Worm (Caenorhabditis elegans) whole organism, L1 larva: ENCODE data around the gene ctl-1.
"Not testable (repeated sequence)": the region's sequence is repeated elsewhere in the genome, so short reads cannot be mapped to it uniquely, and the experiment has no call there.

ENCODE experiments used
- C04F5.9 ChIP-seq: sonication (generic microtip); optimal IDR thresholded peaks from 2 replicates; lab custom pipeline; 2016; ENCODE audit warnings: missing genetic modification characterization, missing compliant biosample characterization
- C16A3.4 ChIP-seq: fragments of 150-350 bp; optimal IDR thresholded peaks from 2 replicates; lab custom pipeline; 2014; ENCODE audit warnings: missing biosample characterization, missing genetic modification characterization
- Y116A8C.19 ChIP-seq: sonication (generic microtip); optimal IDR thresholded peaks from 2 replicates; lab custom pipeline; 2016; ENCODE audit warnings: missing compliant biosample characterization, missing genetic modification characterization, borderline replicate concordance
- aha-1 ChIP-seq: fragments of 150-350 bp; optimal IDR thresholded peaks from 2 replicates; lab custom pipeline; 2014; ENCODE audit warnings: missing biosample characterization, missing genetic modification characterization
- alr-1 ChIP-seq: fragments of 200-800 bp; sonication (Bioruptor generic); optimal IDR thresholded peaks from 2 replicates; lab custom pipeline; 2018; ENCODE audit warnings: borderline replicate concordance, mild to moderate bottlenecking, missing genetic modification characterization, missing compliant biosample characterization
- aly-2 ChIP-seq: fragments of 150-350 bp; optimal IDR thresholded peaks from 2 replicates; lab custom pipeline; 2014; ENCODE audit warnings: missing biosample characterization, missing genetic modification characterization
- ama-1 ChIP-seq: fragments of 150-350 bp; optimal IDR thresholded peaks from 2 replicates; lab custom pipeline; 2014
- ceh-63 ChIP-seq: fragments of 200-800 bp; sonication (Bioruptor generic); optimal IDR thresholded peaks from 2 replicates; lab custom pipeline; 2018; ENCODE audit warnings: mild to moderate bottlenecking, missing genetic modification characterization, missing compliant biosample characterization
- ceh-8 ChIP-seq: fragments of 200-800 bp; sonication (Bioruptor generic); optimal IDR thresholded peaks from 2 replicates; lab custom pipeline; 2018; ENCODE audit warnings: mild to moderate bottlenecking, missing genetic modification characterization, moderate library complexity, missing compliant biosample characterization
- ceh-82 ChIP-seq, 3 experiments: fragments of 150-350 bp in 1 of 3; sonication (generic microtip) in 2 of 3; optimal IDR thresholded peaks; 2 replicates each; lab custom pipeline; 2014 to 2017; ENCODE audit warnings: missing biosample characterization in 3 of 3, missing genetic modification characterization in 3 of 3
- ceh-90 ChIP-seq: sonication (generic microtip); optimal IDR thresholded peaks from 2 replicates; lab custom pipeline; 2016; ENCODE audit warnings: missing genetic modification characterization, missing compliant biosample characterization
- dpl-1 ChIP-seq, 3 experiments: fragments of 150-350 bp in 2 of 3; sonication (generic microtip) in 1 of 3; optimal IDR thresholded peaks; 2 replicates each; lab custom pipeline; 2014 to 2017; ENCODE audit warnings: missing biosample characterization in 3 of 3, missing genetic modification characterization in 3 of 3, missing genetic modification reagents in 3 of 3
- egl-13 ChIP-seq: sonication (generic microtip); optimal IDR thresholded peaks from 2 replicates; lab custom pipeline; 2016; ENCODE audit warnings: missing genotype, missing genetic modification reagents, missing genetic modification characterization, missing compliant biosample characterization
- elt-2 ChIP-seq: sonication (generic microtip); optimal IDR thresholded peaks from 2 replicates; lab custom pipeline; 2016; ENCODE audit warnings: missing genetic modification characterization, mild to moderate bottlenecking, inconsistent platforms, missing compliant biosample characterization, missing genetic modification reagents
- fkh-10 ChIP-seq: sonication (generic microtip); optimal IDR thresholded peaks from 2 replicates; lab custom pipeline; 2017; ENCODE audit warnings: missing biosample characterization, missing genetic modification reagents, missing genetic modification characterization
- fkh-4 ChIP-seq: sonication (generic microtip); optimal IDR thresholded peaks from 2 replicates; lab custom pipeline; 2016; ENCODE audit warnings: missing compliant biosample characterization, missing genetic modification characterization, borderline replicate concordance
- fkh-8 ChIP-seq: sonication (generic microtip); optimal IDR thresholded peaks from 2 replicates; lab custom pipeline; 2016; ENCODE audit warnings: mild to moderate bottlenecking, missing genetic modification characterization, missing compliant biosample characterization
- hlh-17 ChIP-seq: fragments of 200-800 bp; sonication (Bioruptor generic); optimal IDR thresholded peaks from 2 replicates; lab custom pipeline; 2018; ENCODE audit warnings: missing genetic modification characterization, mild to moderate bottlenecking, missing compliant biosample characterization, moderate library complexity, borderline replicate concordance
- irx-1 ChIP-seq: sonication (generic microtip); optimal IDR thresholded peaks from 2 replicates; lab custom pipeline; 2016; ENCODE audit warnings: missing genetic modification characterization, missing compliant biosample characterization
- isw-1 ChIP-seq: fragments of 200-800 bp; sonication (Bioruptor generic); IDR thresholded peaks from 2 replicates; pipeline ENCODE4 v1.3.6; 2022; ENCODE audit warnings: missing genetic modification characterization, missing compliant biosample characterization
- lin-14 ChIP-seq: fragments of 200-800 bp; sonication (Bioruptor generic); optimal IDR thresholded peaks from 2 replicates; lab custom pipeline; 2018; ENCODE audit warnings: mild to moderate bottlenecking, missing genetic modification characterization, moderate library complexity, missing compliant biosample characterization
- lin-15B ChIP-seq: fragments of 150-350 bp; sonication (generic microtip); optimal IDR thresholded peaks from 3 replicates; lab custom pipeline; 2014; ENCODE audit warnings: missing biosample characterization, missing genetic modification characterization
- lsy-2 ChIP-seq, 2 experiments: fragments of 150-350 bp; optimal IDR thresholded peaks; 2 replicates each; lab custom pipeline; 2014; ENCODE audit warnings: missing biosample characterization in 2 of 2, missing genetic modification characterization in 2 of 2
- mdl-1 ChIP-seq, 2 experiments: fragments of 150-350 bp; optimal IDR thresholded peaks; 2 replicates each; lab custom pipeline; 2014 to 2017; ENCODE audit warnings: missing biosample characterization in 2 of 2, missing genetic modification characterization in 2 of 2, inconsistent platforms in 1 of 2
- nhr-11 ChIP-seq: fragments of 150-350 bp; optimal IDR thresholded peaks from 2 replicates; lab custom pipeline; 2014; ENCODE audit warnings: missing biosample characterization, missing genetic modification characterization
- nhr-20 ChIP-seq: sonication (generic microtip); optimal IDR thresholded peaks from 2 replicates; lab custom pipeline; 2016; ENCODE audit warnings: mild to moderate bottlenecking, missing genetic modification characterization, missing compliant biosample characterization
- nhr-28 ChIP-seq: fragments of 150-350 bp; optimal IDR thresholded peaks from 2 replicates; lab custom pipeline; 2014; ENCODE audit warnings: missing biosample characterization, missing genetic modification characterization
- nhr-71 ChIP-seq: sonication (generic microtip); optimal IDR thresholded peaks from 2 replicates; lab custom pipeline; 2016; ENCODE audit warnings: mild to moderate bottlenecking, missing genetic modification characterization, moderate library complexity, missing compliant biosample characterization
- nhr-76 ChIP-seq: sonication (generic microtip); optimal IDR thresholded peaks from 2 replicates; lab custom pipeline; 2017; ENCODE audit warnings: missing biosample characterization, missing genetic modification characterization
- nhr-77 ChIP-seq: fragments of 150-350 bp; optimal IDR thresholded peaks from 2 replicates; lab custom pipeline; 2014; ENCODE audit warnings: missing biosample characterization, missing genetic modification characterization
- nhr-84 ChIP-seq: sonication (generic microtip); optimal IDR thresholded peaks from 2 replicates; lab custom pipeline; 2017; ENCODE audit warnings: missing biosample characterization, missing genetic modification characterization
- nhr-85 ChIP-seq: sonication (generic microtip); peaks from one replicate; lab custom pipeline; 2016; ENCODE audit warnings: missing genetic modification characterization, inconsistent platforms, missing compliant biosample characterization
- pax-3 ChIP-seq: fragments of 200-800 bp; sonication (Bioruptor generic); optimal IDR thresholded peaks from 2 replicates; lab custom pipeline; 2018; ENCODE audit warnings: mild to moderate bottlenecking, missing genetic modification characterization, moderate library complexity, missing compliant biosample characterization
- rnt-1 ChIP-seq: sonication (generic microtip); optimal IDR thresholded peaks from 2 replicates; lab custom pipeline; 2016; ENCODE audit warnings: mild to moderate bottlenecking, missing genetic modification characterization, moderate library complexity, missing compliant biosample characterization
- snpc-4 ChIP-seq: fragments of 150-350 bp; optimal IDR thresholded peaks from 2 replicates; lab custom pipeline; 2014; ENCODE audit warnings: missing biosample characterization, missing genetic modification characterization
- snu-23 ChIP-seq: sonication (generic microtip); optimal IDR thresholded peaks from 2 replicates; lab custom pipeline; 2016; ENCODE audit warnings: missing genetic modification characterization, missing compliant biosample characterization
- sup-37 ChIP-seq: fragments of 200-800 bp; sonication (Bioruptor generic); optimal IDR thresholded peaks from 2 replicates; lab custom pipeline; 2018; ENCODE audit warnings: mild to moderate bottlenecking, missing genetic modification characterization, missing compliant biosample characterization
- tlp-1 ChIP-seq: fragments of 150-350 bp; optimal IDR thresholded peaks from 2 replicates; lab custom pipeline; 2014; ENCODE audit warnings: missing biosample characterization, missing genetic modification characterization
- unc-62 ChIP-seq: fragments of 150-350 bp; optimal IDR thresholded peaks from 2 replicates; lab custom pipeline; 2014; ENCODE audit warnings: missing biosample characterization, missing genetic modification reagents, missing genetic modification characterization
- unc-98 ChIP-seq: fragments of 200-800 bp; sonication (Bioruptor generic); IDR thresholded peaks from 2 replicates; pipeline ENCODE4 v1.3.6; 2022; ENCODE audit warnings: missing genetic modification characterization, missing compliant biosample characterization
- vab-15 ChIP-seq: sonication (generic microtip); optimal IDR thresholded peaks from 2 replicates; lab custom pipeline; 2017; ENCODE audit warnings: missing genotype, mild to moderate bottlenecking, missing genetic modification characterization, missing compliant biosample characterization
- xbp-1 ChIP-seq: sonication (generic microtip); optimal IDR thresholded peaks from 2 replicates; lab custom pipeline; 2016; ENCODE audit warnings: missing genetic modification characterization, missing compliant biosample characterization
- zip-4 ChIP-seq: fragments of 200-800 bp; sonication (Bioruptor generic); optimal IDR thresholded peaks from 2 replicates; lab custom pipeline; 2018; ENCODE audit warnings: mild to moderate bottlenecking, missing genetic modification characterization, moderate library complexity, missing compliant biosample characterization
- ztf-11 ChIP-seq, 2 experiments: sonication (generic microtip); optimal IDR thresholded peaks; 2 replicates each; lab custom pipeline; 2016 to 2017; ENCODE audit warnings: missing genetic modification characterization in 2 of 2, missing biosample characterization in 1 of 2, missing compliant biosample characterization in 1 of 2
- ztf-4 ChIP-seq: fragments of 150-350 bp; optimal IDR thresholded peaks from 2 replicates; lab custom pipeline; 2014; ENCODE audit warnings: missing biosample characterization, missing genetic modification characterization

The ctl-1 gene

DNA sequence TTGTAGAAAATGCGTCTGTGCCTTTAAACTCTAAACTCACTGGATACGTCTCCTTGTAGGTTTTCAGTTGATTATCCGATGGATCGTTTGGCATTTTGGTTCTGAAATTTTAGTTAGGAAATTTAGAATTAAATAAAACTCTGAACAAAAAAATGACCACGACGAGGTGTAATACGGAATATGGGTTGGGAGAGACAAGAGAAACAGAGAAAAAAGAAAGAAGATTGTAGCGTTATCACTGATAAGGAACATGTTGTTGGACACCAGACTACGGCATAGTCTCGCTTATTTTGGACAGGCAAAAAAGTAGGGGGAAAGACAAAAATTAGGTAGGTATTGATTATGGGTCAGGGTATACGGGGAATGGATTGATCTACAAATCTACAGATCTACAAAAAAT lies at the start of gene ctl-1:
Gene ctl-1, minus strand, starts transcription at position 101 of the 400 bp plus-strand sequence.
- not testable (repeated sequence) for TF ChIP-seq unc-62 (GFP tag; lab: Kevin White, UChicago); fkh-4; pax-3 (tag; lab: Kevin White, UChicago)

ce11 chrII:14351352-14351751 lies 45.3 kb upstream of the ctl-1 start:
- TF ChIP-seq ztf-4 (tag; lab: Kevin White, UChicago) (no peak), nhr-77 (no peak), xbp-1 (tag; lab: Kevin White, UChicago) (no peak), aha-1 (tag; lab: Kevin White, UChicago) (no peak)

ce11 chrII:14350768-14351167 lies 44.7 kb upstream of the ctl-1 start:
- TF ChIP-seq lsy-2 (tag; optimal IDR thresholded peaks at IDR 0.05; lab: Kevin White, UChicago) (peak in 1 of 2 experiments; percentile 23), nhr-20 (no peak), fkh-8 (tag; lab: Kevin White, UChicago) (no peak), hlh-17 (GFP tag; lab: Kevin White, UChicago) (no peak), ztf-11 (tag; optimal IDR thresholded peaks at IDR 0.05; lab: Kevin White, UChicago) (no peak), nhr-71 (tag; lab: Kevin White, UChicago) (peak; percentile 5), irx-1 (tag; lab: Kevin White, UChicago) (no peak), lin-14 (GFP tag; lab: Kevin White, UChicago) (no peak), mdl-1 (tag; optimal IDR thresholded peaks at IDR 0.05; lab: Kevin White, UChicago) (no peak), unc-98 (GFP tag; lab: Robert Waterston, UW) (no peak), nhr-28 (tag; lab: Kevin White, UChicago) (no peak), nhr-11 (tag; lab: Kevin White, UChicago) (no peak), C04F5.9 (tag; lab: Kevin White, UChicago) (no peak), sup-37 (GFP tag; lab: Kevin White, UChicago) (no peak), nhr-85 (tag; lab: Kevin White, UChicago) (peak; percentile 60), lin-15B (tag; lab: Kevin White, UChicago) (no peak), snu-23 (GFP tag; lab: Kevin White, UChicago) (peak; percentile 3), nhr-76 (tag; lab: Kevin White, UChicago) (no peak), ceh-82 (tag; optimal IDR thresholded peaks at IDR 0.05; lab: Kevin White, UChicago) (no peak), egl-13 (tag; lab: Kevin White, UChicago) (no peak), ceh-90 (no peak), ama-1 (lab: Kevin White, UChicago) (no peak)

- no peak for TF ChIP-seq tlp-1
- TF ChIP-seq lin-15B (tag; lab: Kevin White, UChicago): peak; percentile 86
- TF ChIP-seq aly-2 (tag; lab: Kevin White, UChicago): peak; percentile 32
- peak; percentile 63 for TF ChIP-seq ama-1 (lab: Kevin White, UChicago)
- TF ChIP-seq rnt-1 (tag; lab: Kevin White, UChicago): peak; percentile 87
- no peak for TF ChIP-seq sup-37 (GFP tag; lab: Kevin White, UChicago)
- no peak for TF ChIP-seq nhr-84 (tag; lab: Kevin White, UChicago)
- TF ChIP-seq elt-2 (tag; lab: Kevin White, UChicago): no peak
- peak in 1 of 2 experiments; percentile 88 for TF ChIP-seq mdl-1 (tag; optimal IDR thresholded peaks at IDR 0.05; lab: Kevin White, UChicago)
- peak; percentile 88 for TF ChIP-seq snpc-4 (tag; lab: Kevin White, UChicago)
- TF ChIP-seq isw-1 (GFP tag; lab: Robert Waterston, UW): peak; percentile 84
- TF ChIP-seq zip-4 (GFP tag; lab: Kevin White, UChicago): peak; percentile 61
- TF ChIP-seq ceh-63 (GFP tag; lab: Kevin White, UChicago): no peak
- peak; percentile 90 to 92 (median 90) for TF ChIP-seq dpl-1 (GFP tag; optimal IDR thresholded peaks at IDR 0.05; lab: Kevin White, UChicago)
- TF ChIP-seq vab-15 (tag; lab: Kevin White, UChicago): peak; percentile 96
- no peak for TF ChIP-seq nhr-28 (tag; lab: Kevin White, UChicago)
- peak; percentile 89 for TF ChIP-seq lin-14 (GFP tag; lab: Kevin White, UChicago)
- peak; percentile 68 for TF ChIP-seq fkh-10 (GFP tag; lab: Kevin White, UChicago)
- no peak for TF ChIP-seq alr-1 (tag; lab: Kevin White, UChicago)
- TF ChIP-seq snu-23 (GFP tag; lab: Kevin White, UChicago): peak; percentile 93
- no peak for TF ChIP-seq Y116A8C.19
- peak; percentile 85 for TF ChIP-seq xbp-1 (tag; lab: Kevin White, UChicago)
- TF ChIP-seq ceh-8 (GFP tag; lab: Kevin White, UChicago): peak; percentile 25
- peak; percentile 96 for TF ChIP-seq C16A3.4 (tag; lab: Kevin White, UChicago)
- peak; percentile 90 for TF ChIP-seq nhr-71 (tag; lab: Kevin White, UChicago)
- peak; percentile 63 for TF ChIP-seq pax-3 (tag; lab: Kevin White, UChicago)
Observed at ce11 chrII:14349356-14349923, 43.4 kb upstream of the ctl-1 start, which contains the start of the genes Y54G11A.17, lin-7 and elof-1. Gene Y54G11A.17 (minus strand): TSS chrII:14349406. Gene lin-7 (minus strand): TSS chrII:14349406. Gene elof-1 (plus strand): TSS chrII:14349738.
